Worm (Caenorhabditis elegans): ENCODE results near the gene F08G2.4.
A peak's percentile ranks its signal among the peaks of the same experiment; 100 is the strongest.
"Not testable (repeated sequence)": the region's sequence is repeated elsewhere in the genome, so short reads cannot be mapped to it uniquely, and the experiment has no call there.

The F08G2.4 gene

DNA sequence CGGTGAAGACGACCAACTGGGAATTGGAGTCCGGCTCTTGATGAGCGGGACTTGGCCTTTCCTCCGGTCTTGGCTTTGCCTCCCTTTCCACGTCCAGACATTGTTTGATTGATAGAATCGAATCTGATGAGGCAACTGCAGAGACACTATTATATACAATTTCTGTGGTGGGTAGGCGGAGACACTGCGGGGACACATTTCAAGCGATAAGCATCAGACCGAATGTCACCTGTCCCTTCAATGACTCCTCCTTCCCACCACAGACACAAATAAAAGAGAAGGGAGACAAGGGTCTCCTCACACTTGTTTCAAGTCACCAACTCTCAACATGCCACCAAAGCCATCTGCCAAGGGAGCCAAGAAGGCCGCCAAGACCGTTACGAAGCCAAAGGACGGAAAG is 12.4 kb upstream of the F08G2.4 start, which contains the start of gene his-16:
Gene his-16 (minus strand): TSS at position 101 of the 400 bp plus-strand sequence.
- not testable (repeated sequence) for TF ChIP-seq pes-1 (GFP tag; IDR thresholded peaks at IDR 0.05); sea-1 (GFP tag; conservative IDR thresholded peaks at IDR 0.05); scrt-1 (GFP tag; IDR thresholded peaks at IDR 0.05)

DNA sequence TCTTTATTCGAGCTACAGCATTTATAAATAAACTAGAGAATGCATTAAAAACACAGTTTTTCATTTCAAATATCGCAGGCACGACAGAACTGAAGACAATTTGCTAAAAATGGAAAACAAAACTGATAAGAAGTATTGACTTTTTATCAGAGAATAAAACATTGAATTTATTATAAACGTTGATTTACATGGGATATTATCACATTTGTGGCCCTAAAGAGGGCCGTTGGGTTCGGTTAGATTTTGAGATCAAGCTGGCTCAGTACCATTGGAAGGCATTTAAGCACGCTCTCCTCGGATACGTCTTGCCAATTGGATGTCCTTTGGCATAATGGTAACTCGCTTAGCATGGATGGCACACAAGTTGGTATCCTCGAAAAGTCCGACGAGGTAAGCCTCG is 5.8 kb upstream of the F08G2.4 start:
- peak; percentile 65 for TF ChIP-seq pes-1 (GFP tag; IDR thresholded peaks at IDR 0.05)

DNA sequence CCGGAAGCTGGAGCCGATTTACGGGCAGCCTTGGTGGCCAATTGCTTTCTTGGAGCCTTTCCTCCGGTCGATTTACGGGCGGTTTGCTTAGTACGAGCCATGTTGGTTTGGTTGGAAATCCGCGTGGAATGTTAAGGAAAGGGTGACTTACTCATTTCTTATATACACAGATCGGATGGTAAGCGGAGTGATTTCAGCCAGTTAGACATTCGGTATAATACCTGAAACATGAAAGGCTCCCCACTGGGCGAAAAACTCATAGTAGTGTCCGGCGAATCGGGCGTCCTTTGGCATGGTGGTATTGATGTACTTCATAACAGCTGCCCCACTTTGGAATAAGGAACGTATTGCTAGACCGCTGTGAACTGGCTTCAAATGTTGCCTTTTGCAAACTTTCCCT is 1.8 kb upstream of the F08G2.4 start, which contains the start of gene his-42:
Gene his-42 (minus strand): TSS at position 101 of the 400 bp plus-strand sequence.
- TF ChIP-seq hnd-1 (tag; optimal IDR thresholded peaks at IDR 0.05) (no peak), tbx-37 (GFP tag; conservative IDR thresholded peaks at IDR 0.05) (no peak), B0310.2 (tag; optimal IDR thresholded peaks at IDR 0.05) (no peak), ceh-36 (tag; optimal IDR thresholded peaks at IDR 0.05) (no peak), aly-1 (tag; optimal IDR thresholded peaks at IDR 0.05) (no peak), ama-1 (optimal IDR thresholded peaks at IDR 0.05) (no peak), hmg-4 (GFP tag; optimal IDR thresholded peaks at IDR 0.05) (no peak)

DNA sequence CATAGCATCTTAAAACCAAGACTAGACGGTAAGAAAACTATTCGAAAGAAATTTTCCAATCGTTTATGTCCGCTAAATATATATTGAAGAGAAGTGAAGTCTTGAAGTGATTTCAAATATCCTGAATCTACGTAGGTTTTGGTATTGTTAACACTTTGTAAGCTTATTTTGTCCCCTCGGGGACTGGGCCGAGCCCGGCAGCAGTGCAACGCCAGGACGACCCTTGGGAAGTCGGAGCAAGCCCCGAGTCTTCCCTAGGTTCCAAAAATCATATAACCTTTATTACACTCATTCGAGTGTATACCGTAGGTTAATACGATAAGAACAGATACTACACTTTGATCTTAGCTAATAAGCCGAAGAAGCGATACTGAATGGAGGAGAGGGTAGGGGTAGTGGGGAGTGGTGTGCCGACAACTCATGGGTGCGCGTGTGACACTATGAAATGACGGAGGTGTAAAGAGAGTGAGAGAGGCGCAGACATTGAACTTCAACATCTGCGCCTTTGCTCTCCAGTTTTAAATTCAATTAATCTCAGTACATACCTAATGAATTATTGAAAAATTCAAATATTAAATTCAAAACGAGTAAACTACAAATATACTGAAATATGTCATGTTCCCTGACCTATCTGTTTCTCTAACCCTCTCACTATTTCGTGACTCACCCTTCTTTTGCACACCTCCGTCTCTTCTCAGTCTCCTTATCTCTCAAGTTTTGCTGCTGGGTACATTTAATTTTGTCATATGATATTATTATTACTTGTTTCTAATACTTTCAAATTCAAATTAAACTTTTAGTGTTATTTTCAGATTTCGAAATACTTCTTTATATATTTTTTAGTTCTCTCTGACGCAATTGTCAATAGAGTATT is 1.0 kb upstream of the F08G2.4 start:
- TF ChIP-seq hmg-4 (GFP tag; optimal IDR thresholded peaks at IDR 0.05) (peak; percentile 6), pes-1 (GFP tag; IDR thresholded peaks at IDR 0.05) (0 out of 2 replicates have a peak, but pooled peaks have one; percentile 37), sea-1 (GFP tag; conservative IDR thresholded peaks at IDR 0.05) (0 out of 2 replicates have a peak, but pooled peaks have one; percentile 24)

DNA sequence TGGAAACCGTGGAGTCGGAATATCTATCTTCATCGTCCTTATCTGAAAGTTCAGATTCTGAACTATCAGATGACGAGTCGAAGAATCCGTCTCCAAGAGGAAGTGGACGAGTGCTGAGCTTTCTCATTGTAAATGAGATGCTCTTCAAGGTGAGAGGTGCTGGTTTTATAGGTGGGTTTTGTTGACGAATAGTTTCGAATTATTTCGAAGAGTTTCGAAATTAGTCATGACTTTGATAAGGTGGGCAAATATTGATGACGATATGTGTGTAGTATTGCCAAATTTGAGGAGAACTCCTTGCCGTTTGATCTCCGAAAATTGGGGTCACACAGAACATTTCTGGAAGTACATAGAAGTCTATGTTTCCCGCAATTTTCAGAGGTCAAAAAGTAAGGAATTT is 3.1 kb downstream of the F08G2.4 start, which contains the start of gene F08G2.5:
Gene F08G2.5 (minus strand): TSS at position 127 of the 400 bp plus-strand sequence.
- no peak for TF ChIP-seq flt-1 (GFP tag; IDR thresholded peaks at IDR 0.05)
- TF ChIP-seq ceh-13 (GFP tag; optimal IDR thresholded peaks at IDR 0.05), result no peak
- no peak for TF ChIP-seq tbx-37 (GFP tag; conservative IDR thresholded peaks at IDR 0.05)
- TF ChIP-seq hmbx-1 (tag; optimal IDR thresholded peaks at IDR 0.05), result no peak
- TF ChIP-seq tbx-11 (GFP tag; IDR thresholded peaks at IDR 0.05), result no peak
- no peak for TF ChIP-seq ama-1 (optimal IDR thresholded peaks at IDR 0.05)
- no peak for TF ChIP-seq ets-7 (tag; optimal IDR thresholded peaks at IDR 0.05)

DNA sequence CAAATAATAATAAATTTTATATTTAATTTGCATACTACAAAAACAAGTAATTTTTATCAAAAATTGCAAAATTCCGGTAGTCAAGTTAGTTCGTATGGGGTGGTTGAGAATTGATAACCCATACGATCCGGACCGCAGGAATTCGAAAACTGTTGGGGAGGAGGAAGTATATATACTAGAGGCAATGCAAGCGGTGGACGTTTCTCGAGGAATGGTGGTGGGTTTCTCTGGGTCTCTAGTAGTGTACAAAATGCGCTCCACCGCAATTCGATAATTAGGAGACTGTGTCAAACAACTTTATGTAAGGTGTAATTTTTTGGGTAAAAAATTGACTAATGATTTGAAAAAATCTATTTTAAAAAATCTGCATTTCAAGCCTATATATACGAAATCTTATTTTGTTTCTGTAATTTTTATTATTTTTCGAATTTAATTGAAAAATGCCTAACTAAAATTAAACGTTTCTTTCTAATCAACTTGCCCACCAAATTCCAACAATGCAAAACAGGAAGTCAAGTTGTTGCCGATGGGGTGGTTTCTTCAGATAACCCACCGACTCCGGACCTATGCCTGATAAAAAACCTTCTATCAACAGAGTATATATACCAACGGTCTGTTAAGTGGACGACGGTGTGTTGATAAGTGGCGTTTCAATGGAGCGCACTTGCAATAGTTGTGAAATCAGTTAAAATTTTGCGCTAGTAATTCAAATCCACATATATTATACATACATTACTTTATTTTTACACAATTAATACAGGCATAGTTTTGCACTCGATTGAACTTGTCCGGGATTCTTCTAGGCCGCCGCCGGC is 4.2 kb downstream of the F08G2.4 start:
- TF ChIP-seq ceh-13 (GFP tag; optimal IDR thresholded peaks at IDR 0.05), result peak; percentile 60
- no peak for TF ChIP-seq tra-4 (tag; optimal IDR thresholded peaks at IDR 0.05)
- TF ChIP-seq ama-1 (optimal IDR thresholded peaks at IDR 0.05), result no peak
- TF ChIP-seq tbx-11 (GFP tag; IDR thresholded peaks at IDR 0.05), result peak; percentile 82
- peak; percentile 91 for TF ChIP-seq hmg-4 (GFP tag; optimal IDR thresholded peaks at IDR 0.05)
- TF ChIP-seq hnd-1 (tag; optimal IDR thresholded peaks at IDR 0.05), result peak; percentile 63
- peak; percentile 89 for TF ChIP-seq sea-1 (GFP tag; conservative IDR thresholded peaks at IDR 0.05)
- TF ChIP-seq tbx-37 (GFP tag; conservative IDR thresholded peaks at IDR 0.05), result peak; percentile 74
- peak; percentile 72 for TF ChIP-seq ceh-36 (tag; optimal IDR thresholded peaks at IDR 0.05)
- TF ChIP-seq B0310.2 (tag; optimal IDR thresholded peaks at IDR 0.05), result peak; percentile 67
- peak; percentile 88 for TF ChIP-seq pes-1 (GFP tag; IDR thresholded peaks at IDR 0.05)
- TF ChIP-seq scrt-1 (GFP tag; IDR thresholded peaks at IDR 0.05), result peak; percentile 84
- peak; percentile 53 for TF ChIP-seq ets-7 (tag; optimal IDR thresholded peaks at IDR 0.05)
- TF ChIP-seq F13C5.2 (tag; optimal IDR thresholded peaks at IDR 0.05), result peak; percentile 85
- TF ChIP-seq flt-1 (GFP tag; IDR thresholded peaks at IDR 0.05), result peak; percentile 81
- TF ChIP-seq aly-1 (tag; optimal IDR thresholded peaks at IDR 0.05), result peak; percentile 32
- TF ChIP-seq hmbx-1 (tag; optimal IDR thresholded peaks at IDR 0.05), result peak; percentile 30

DNA sequence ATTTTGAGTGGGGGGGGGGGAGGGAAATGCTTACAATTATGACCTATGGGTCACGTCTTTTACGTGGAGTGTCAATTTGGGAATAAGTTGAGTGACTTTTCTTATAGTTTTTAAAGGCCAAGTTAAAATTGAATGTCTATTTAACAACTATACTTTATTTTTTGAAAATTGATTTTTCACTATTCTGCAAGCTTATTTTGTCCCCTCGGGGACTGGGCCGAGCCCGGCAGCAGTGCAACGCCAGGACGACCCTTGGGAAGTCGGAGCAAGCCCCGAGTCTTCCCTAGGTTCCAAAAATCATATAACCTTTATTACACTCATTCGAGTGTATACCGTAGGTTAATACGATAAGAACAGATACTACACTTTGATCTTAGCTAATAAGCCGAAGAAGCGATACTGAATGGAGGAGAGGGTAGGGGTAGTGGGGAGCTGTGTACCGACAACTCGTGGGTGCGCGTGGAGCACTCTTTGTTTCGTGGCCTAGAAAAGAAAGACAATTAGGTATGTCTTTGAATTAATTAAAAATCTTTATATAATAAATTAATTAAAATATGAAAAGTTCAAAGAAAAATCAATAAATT is 5.4 kb downstream of the F08G2.4 start, which contains the start of gene ins-37:
Gene ins-37 (minus strand): TSS at position 384 of the 584 bp plus-strand sequence.
- not testable (repeated sequence) for TF ChIP-seq ets-7 (tag; optimal IDR thresholded peaks at IDR 0.05); hmg-4 (GFP tag; optimal IDR thresholded peaks at IDR 0.05); aly-1 (tag; optimal IDR thresholded peaks at IDR 0.05)

DNA sequence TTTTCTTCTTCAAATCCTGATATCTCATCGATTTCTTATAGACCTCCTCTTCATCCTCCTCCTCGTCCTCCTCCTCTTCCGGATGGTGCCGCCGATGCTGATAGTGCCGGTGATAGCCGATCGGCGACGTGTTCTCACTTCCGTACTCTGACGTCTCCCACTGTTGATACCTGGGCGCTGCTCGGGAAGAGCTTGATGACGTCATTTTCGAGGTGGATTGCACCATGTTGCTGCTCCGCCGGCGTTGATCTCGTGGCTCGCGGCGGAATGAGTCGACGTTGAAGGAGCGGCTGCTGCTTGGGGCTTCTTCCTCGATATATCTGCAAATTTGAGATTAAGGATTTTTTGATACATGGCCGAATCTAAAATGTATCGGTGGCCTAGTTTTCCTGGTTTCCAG is 8.0 kb downstream of the F08G2.4 start:
- TF ChIP-seq tbx-37 (GFP tag; conservative IDR thresholded peaks at IDR 0.05), result no peak
- no peak for TF ChIP-seq B0310.2 (tag; optimal IDR thresholded peaks at IDR 0.05)
- TF ChIP-seq hmbx-1 (tag; optimal IDR thresholded peaks at IDR 0.05), result no peak
- TF ChIP-seq pes-1 (GFP tag; IDR thresholded peaks at IDR 0.05), result no peak
- TF ChIP-seq ama-1 (optimal IDR thresholded peaks at IDR 0.05), result no peak
- no peak for TF ChIP-seq hnd-1 (tag; optimal IDR thresholded peaks at IDR 0.05)
- no peak for TF ChIP-seq tbx-11 (GFP tag; IDR thresholded peaks at IDR 0.05)
- no peak for TF ChIP-seq tra-4 (tag; optimal IDR thresholded peaks at IDR 0.05)
- no peak for TF ChIP-seq F13C5.2 (tag; optimal IDR thresholded peaks at IDR 0.05)
- TF ChIP-seq ets-7 (tag; optimal IDR thresholded peaks at IDR 0.05), result no peak
- no peak for TF ChIP-seq sea-1 (GFP tag; conservative IDR thresholded peaks at IDR 0.05)
- TF ChIP-seq scrt-1 (GFP tag; IDR thresholded peaks at IDR 0.05), result no peak
- no peak for TF ChIP-seq ceh-36 (tag; optimal IDR thresholded peaks at IDR 0.05)
- TF ChIP-seq flt-1 (GFP tag; IDR thresholded peaks at IDR 0.05), result no peak
- no peak for TF ChIP-seq aly-1 (tag; optimal IDR thresholded peaks at IDR 0.05)
- no peak for TF ChIP-seq ceh-13 (GFP tag; optimal IDR thresholded peaks at IDR 0.05)
- TF ChIP-seq hmg-4 (GFP tag; optimal IDR thresholded peaks at IDR 0.05), result no peak

Data from whole organism, early embryonic.